Worm (Caenorhabditis elegans): ENCODE results near the gene C23H5.15.
"Not testable (repeated sequence)": the region's sequence is repeated elsewhere in the genome, so short reads cannot be mapped to it uniquely, and the experiment has no call there.

ce11 chrIV:2135880-2136279 is 33.2 kb upstream of the C23H5.15 start:
- TF ChIP-seq ceh-13 (GFP tag; optimal IDR thresholded peaks at IDR 0.05); ama-1 (optimal IDR thresholded peaks at IDR 0.05); aly-1 (tag; optimal IDR thresholded peaks at IDR 0.05); flt-1 (GFP tag; IDR thresholded peaks at IDR 0.05); F13C5.2 (tag; optimal IDR thresholded peaks at IDR 0.05); hmg-4 (GFP tag; optimal IDR thresholded peaks at IDR 0.05); tbx-11 (GFP tag; IDR thresholded peaks at IDR 0.05); B0310.2 (tag; optimal IDR thresholded peaks at IDR 0.05); sea-1 (GFP tag; conservative IDR thresholded peaks at IDR 0.05); scrt-1 (GFP tag; IDR thresholded peaks at IDR 0.05); ets-7 (tag; optimal IDR thresholded peaks at IDR 0.05); hmbx-1 (tag; optimal IDR thresholded peaks at IDR 0.05): not testable (repeated sequence)
- peak; percentile 57 for TF ChIP-seq pes-1 (GFP tag; IDR thresholded peaks at IDR 0.05)
